Worm (Caenorhabditis elegans) whole organism, L1 larva: ENCODE data around the gene R05D8.9.

ENCODE experiments used
- alr-1 ChIP-seq: fragments of 200-800 bp; sonication (Bioruptor generic); optimal IDR thresholded peaks from 2 replicates; lab custom pipeline; 2018; ENCODE audit warnings: borderline replicate concordance, mild to moderate bottlenecking, missing genetic modification characterization, missing compliant biosample characterization
- aly-2 ChIP-seq: fragments of 150-350 bp; optimal IDR thresholded peaks from 2 replicates; lab custom pipeline; 2014; ENCODE audit warnings: missing biosample characterization, missing genetic modification characterization
- ceh-8 ChIP-seq: fragments of 200-800 bp; sonication (Bioruptor generic); optimal IDR thresholded peaks from 2 replicates; lab custom pipeline; 2018; ENCODE audit warnings: mild to moderate bottlenecking, missing genetic modification characterization, moderate library complexity, missing compliant biosample characterization
- lin-15B ChIP-seq: fragments of 150-350 bp; sonication (generic microtip); optimal IDR thresholded peaks from 3 replicates; lab custom pipeline; 2014; ENCODE audit warnings: missing biosample characterization, missing genetic modification characterization
- nhr-77 ChIP-seq: fragments of 150-350 bp; optimal IDR thresholded peaks from 2 replicates; lab custom pipeline; 2014; ENCODE audit warnings: missing biosample characterization, missing genetic modification characterization
- rnt-1 ChIP-seq: sonication (generic microtip); optimal IDR thresholded peaks from 2 replicates; lab custom pipeline; 2016; ENCODE audit warnings: mild to moderate bottlenecking, missing genetic modification characterization, moderate library complexity, missing compliant biosample characterization
- snpc-4 ChIP-seq: fragments of 150-350 bp; optimal IDR thresholded peaks from 2 replicates; lab custom pipeline; 2014; ENCODE audit warnings: missing biosample characterization, missing genetic modification characterization
- unc-62 ChIP-seq: fragments of 150-350 bp; optimal IDR thresholded peaks from 2 replicates; lab custom pipeline; 2014; ENCODE audit warnings: missing biosample characterization, missing genetic modification reagents, missing genetic modification characterization
- unc-98 ChIP-seq: fragments of 200-800 bp; sonication (Bioruptor generic); IDR thresholded peaks from 2 replicates; pipeline ENCODE4 v1.3.6; 2022; ENCODE audit warnings: missing genetic modification characterization, missing compliant biosample characterization
- ztf-11 ChIP-seq, 2 experiments: sonication (generic microtip); optimal IDR thresholded peaks; 2 replicates each; lab custom pipeline; 2016 to 2017; ENCODE audit warnings: missing genetic modification characterization in 2 of 2, missing biosample characterization in 1 of 2, missing compliant biosample characterization in 1 of 2

ce11 chrV:2761470-2761869, 5.9 kb downstream of the R05D8.9 start:
- TF ChIP-seq snpc-4: no peak
- TF ChIP-seq unc-98: no peak
- no peak for TF ChIP-seq nhr-77
- TF ChIP-seq alr-1: no peak
- TF ChIP-seq aly-2 (tag; lab: Kevin White, UChicago): no peak
- TF ChIP-seq unc-62: no peak
- no peak for TF ChIP-seq ztf-11 (tag; optimal IDR thresholded peaks at IDR 0.05; lab: Kevin White, UChicago)
- no peak for TF ChIP-seq ceh-8 (GFP tag; lab: Kevin White, UChicago)
- no peak for TF ChIP-seq lin-15B
- no peak for TF ChIP-seq rnt-1 (tag; lab: Kevin White, UChicago)
